Fruit fly (Drosophila melanogaster) whole organism, embryonic: ENCODE results near the gene Ubc6.

Experiments
- Ada2b ChIP-seq: fragments of 200-800 bp; sonication (Bioruptor generic); IDR thresholded peaks from 2 replicates; pipeline ENCODE4 v1.3.6; 2022; ENCODE audit warnings: missing biosample characterization, missing genetic modification characterization
- B-H2 ChIP-seq: fragments of 200-800 bp; sonication (Bioruptor generic); optimal IDR thresholded peaks from 2 replicates; lab custom pipeline; 2018; ENCODE audit warnings: missing biosample characterization, mild to moderate bottlenecking, missing genetic modification characterization
- Bgb ChIP-seq: fragments of 200-800 bp; sonication (Bioruptor generic); IDR thresholded peaks from 2 replicates; pipeline ENCODE4 v1.3.6; 2022; ENCODE audit warnings: missing biosample characterization, missing genetic modification characterization; ENCODE audit not compliant: partially characterized antibody
- CG11560 ChIP-seq: fragments of 200-800 bp; sonication (Bioruptor generic); IDR thresholded peaks from 3 replicates; pipeline ENCODE4 v1.3.6; 2022; ENCODE audit warnings: missing biosample characterization, missing genetic modification characterization
- CG12769 ChIP-seq: fragments of 200-800 bp; sonication (Bioruptor generic); optimal IDR thresholded peaks from 2 replicates; lab custom pipeline; 2019; ENCODE audit warnings: missing biosample characterization, mild to moderate bottlenecking, missing genetic modification characterization, moderate library complexity
- CG13287 ChIP-seq: fragments of 200-800 bp; sonication (Bioruptor generic); IDR thresholded peaks from 2 replicates; pipeline ENCODE4 v1.3.6; 2022; ENCODE audit warnings: missing biosample characterization, missing genetic modification characterization; ENCODE audit not compliant: partially characterized antibody
- CG13624 ChIP-seq: fragments of 200-800 bp; sonication (Bioruptor generic); optimal IDR thresholded peaks from 2 replicates; lab custom pipeline; 2016; ENCODE audit warnings: missing biosample characterization, missing genetic modification characterization
- CG13775 ChIP-seq: fragments of 200-800 bp; sonication (Bioruptor generic); optimal IDR thresholded peaks from 3 replicates; lab custom pipeline; 2017; ENCODE audit warnings: missing biosample characterization, mild to moderate bottlenecking, missing genetic modification characterization
- CG16815 ChIP-seq: fragments of 200-800 bp; sonication (Bioruptor generic); optimal IDR thresholded peaks from 3 replicates; lab custom pipeline; 2017; ENCODE audit warnings: missing biosample characterization, mild to moderate bottlenecking, missing genetic modification characterization
- CG17359 ChIP-seq: fragments of 200-800 bp; sonication (Bioruptor generic); optimal IDR thresholded peaks from 3 replicates; lab custom pipeline; 2018; ENCODE audit warnings: missing biosample characterization, mild to moderate bottlenecking, missing genetic modification characterization, moderate library complexity
- CG17361 ChIP-seq: fragments of 200-800 bp; sonication (Bioruptor generic); IDR thresholded peaks from 3 replicates; pipeline ENCODE4 v1.3.6; 2022; ENCODE audit warnings: missing biosample characterization, missing genetic modification characterization
- CG30020 ChIP-seq: fragments of 200-800 bp; optimal IDR thresholded peaks from 2 replicates; lab custom pipeline; 2019; ENCODE audit warnings: missing biosample characterization, mild to moderate bottlenecking, missing genetic modification characterization, moderate library complexity
- CG31224 ChIP-seq: fragments of 200-800 bp; sonication (Bioruptor generic); IDR thresholded peaks from 2 replicates; pipeline ENCODE4 v1.3.6; 2022; ENCODE audit warnings: missing biosample characterization, missing genetic modification characterization
- CG6765 ChIP-seq: fragments of 200-800 bp; sonication (Bioruptor generic); optimal IDR thresholded peaks from 3 replicates; lab custom pipeline; 2017; ENCODE audit warnings: missing biosample characterization, mild to moderate bottlenecking, missing genetic modification characterization
- CG7271 ChIP-seq: fragments of 200-800 bp; sonication (Bioruptor generic); optimal IDR thresholded peaks from 2 replicates; lab custom pipeline; 2018; ENCODE audit warnings: missing biosample characterization, mild to moderate bottlenecking, missing genetic modification characterization, moderate library complexity
- CG7839 ChIP-seq: fragments of 200-800 bp; sonication (Bioruptor generic); optimal IDR thresholded peaks from 3 replicates; lab custom pipeline; 2018; ENCODE audit warnings: missing biosample characterization, mild to moderate bottlenecking, missing genetic modification characterization, moderate library complexity
- CG8089 ChIP-seq: fragments of 200-800 bp; sonication (Bioruptor generic); optimal IDR thresholded peaks from 3 replicates; lab custom pipeline; 2016; ENCODE audit warnings: missing biosample characterization, missing genetic modification characterization
- Chrac-16 ChIP-seq: fragments of 200-800 bp; sonication (Bioruptor generic); optimal IDR thresholded peaks from 3 replicates; lab custom pipeline; 2016; ENCODE audit warnings: missing biosample characterization, missing genetic modification characterization
- Dref ChIP-seq: fragments of 200-800 bp; sonication (Bioruptor generic); IDR thresholded peaks from 2 replicates; pipeline ENCODE4 v1.3.6; 2022; ENCODE audit warnings: missing biosample characterization, missing genetic modification characterization
- GATAe ChIP-seq: fragments of 200-800 bp; sonication (Bioruptor generic); conservative IDR thresholded peaks from 2 replicates; pipeline ENCODE4 v1.3.6; 2022; ENCODE audit warnings: missing biosample characterization, missing genetic modification characterization
- H15 ChIP-seq: fragments of 200-800 bp; sonication (Bioruptor generic); IDR thresholded peaks from 3 replicates; pipeline ENCODE4 v1.3.6; 2022; ENCODE audit warnings: missing biosample characterization, missing genetic modification characterization
- H2.0 ChIP-seq: fragments of 200-800 bp; sonication (Bioruptor generic); IDR thresholded peaks from 2 replicates; pipeline ENCODE4 v1.3.6; 2022; ENCODE audit warnings: missing biosample characterization, missing genetic modification characterization
- HLH3B ChIP-seq: fragments of 200-800 bp; sonication (Bioruptor generic); IDR thresholded peaks from 2 replicates; pipeline ENCODE4 v1.3.6; 2022; ENCODE audit warnings: missing biosample characterization, missing genetic modification characterization
- Hmx ChIP-seq: fragments of 200-800 bp; sonication (Bioruptor generic); optimal IDR thresholded peaks from 2 replicates; lab custom pipeline; 2016; ENCODE audit warnings: missing biosample characterization, missing genetic modification characterization
- Lhr ChIP-seq: fragments of 200-800 bp; sonication (Bioruptor generic); optimal IDR thresholded peaks from 3 replicates; lab custom pipeline; 2017; ENCODE audit warnings: mild to moderate bottlenecking, missing biosample characterization, missing genetic modification reagents, missing genetic modification characterization
- Lpt ChIP-seq: fragments of >200 bp; optimal IDR thresholded peaks from 2 replicates; lab custom pipeline; 2018; ENCODE audit warnings: missing biosample characterization, missing genetic modification characterization
- ap ChIP-seq: fragments of 200-800 bp; sonication (Bioruptor generic); IDR thresholded peaks from 2 replicates; pipeline ENCODE4 v1.3.6; 2022; ENCODE audit warnings: missing biosample characterization, missing genetic modification characterization
- bbx ChIP-seq: fragments of 200-800 bp; sonication (Bioruptor generic); IDR thresholded peaks from 2 replicates; pipeline ENCODE4 v1.3.6; 2022; ENCODE audit warnings: missing biosample characterization, missing genetic modification characterization; ENCODE audit not compliant: partially characterized antibody
- bigmax ChIP-seq: fragments of 200-800 bp; sonication (Bioruptor generic); optimal IDR thresholded peaks from 2 replicates; lab custom pipeline; 2018; ENCODE audit warnings: missing biosample characterization, mild to moderate bottlenecking, missing genetic modification characterization
- chinmo ChIP-seq: fragments of 200-800 bp; sonication (Bioruptor generic); IDR thresholded peaks from 4 replicates; pipeline ENCODE4 v1.3.6; 2022; ENCODE audit warnings: missing biosample characterization, missing genetic modification characterization; ENCODE audit not compliant: partially characterized antibody
- crp ChIP-seq, 2 experiments: fragments of 200-800 bp; sonication (Bioruptor generic); optimal IDR thresholded peaks; 2 replicates in 1 of 2; 3 replicates in 1 of 2; lab custom pipeline; 2017; ENCODE audit warnings: missing biosample characterization in 2 of 2, missing genetic modification characterization in 2 of 2, mild to moderate bottlenecking in 1 of 2, moderate library complexity in 1 of 2
- da ChIP-seq: fragments of 200-800 bp; sonication (Bioruptor generic); optimal IDR thresholded peaks from 2 replicates; lab custom pipeline; 2016; ENCODE audit warnings: missing biosample characterization, missing genetic modification characterization
- dan ChIP-seq: fragments of 200-800 bp; sonication (Bioruptor generic); IDR thresholded peaks from 2 replicates; pipeline ENCODE4 v1.3.6; 2022; ENCODE audit warnings: missing biosample characterization, missing genetic modification characterization
- dimm ChIP-seq: fragments of 200-800 bp; sonication (Bioruptor generic); IDR thresholded peaks from 2 replicates; pipeline ENCODE4 v1.3.6; 2022; ENCODE audit warnings: missing biosample characterization, missing genetic modification characterization
- dm ChIP-seq: fragments of 200-800 bp; sonication (Bioruptor generic); optimal IDR thresholded peaks from 3 replicates; lab custom pipeline; 2016; ENCODE audit warnings: missing biosample characterization, missing genetic modification characterization
- emc ChIP-seq: fragments of 200-800 bp; sonication (Bioruptor generic); optimal IDR thresholded peaks from 2 replicates; lab custom pipeline; 2016; ENCODE audit warnings: missing biosample characterization, missing genetic modification characterization
- en ChIP-seq: fragments of 200-800 bp; sonication (Bioruptor generic); optimal IDR thresholded peaks from 2 replicates; lab custom pipeline; 2016; ENCODE audit warnings: missing biosample characterization, missing genetic modification characterization
- gce ChIP-seq: fragments of 200-800 bp; sonication (Bioruptor generic); IDR thresholded peaks from 3 replicates; pipeline ENCODE4 v1.3.6; 2022; ENCODE audit warnings: missing biosample characterization, missing genetic modification characterization
- gro ChIP-seq: fragments of 200-800 bp; sonication (Bioruptor generic); optimal IDR thresholded peaks from 2 replicates; lab custom pipeline; 2016; ENCODE audit warnings: missing biosample characterization, missing genetic modification characterization
- gt ChIP-seq: fragments of 200-800 bp; sonication (Bioruptor generic); IDR thresholded peaks from 2 replicates; pipeline ENCODE4 v1.3.6; 2022; ENCODE audit warnings: missing biosample characterization, missing genetic modification characterization
- hbn ChIP-seq: fragments of 200-800 bp; sonication (Bioruptor generic); IDR thresholded peaks from 2 replicates; pipeline ENCODE4 v1.3.6; 2022; ENCODE audit warnings: missing biosample characterization, missing genetic modification characterization; ENCODE audit not compliant: partially characterized antibody
- jumu ChIP-seq: fragments of 200-800 bp; sonication (Bioruptor generic); optimal IDR thresholded peaks from 3 replicates; lab custom pipeline; 2016; ENCODE audit warnings: missing biosample characterization, missing genetic modification characterization
- lmd ChIP-seq: fragments of 200-800 bp; sonication (Bioruptor generic); IDR thresholded peaks from 2 replicates; pipeline ENCODE4 v1.3.6; 2022; ENCODE audit warnings: missing biosample characterization, missing genetic modification characterization
- mirr ChIP-seq: fragments of 200-800 bp; sonication (Bioruptor generic); optimal IDR thresholded peaks from 3 replicates; lab custom pipeline; 2018; ENCODE audit warnings: missing biosample characterization, mild to moderate bottlenecking, missing genetic modification characterization
- pfk ChIP-seq: fragments of 200-800 bp; sonication (Bioruptor generic); optimal IDR thresholded peaks from 2 replicates; lab custom pipeline; 2018; ENCODE audit warnings: missing biosample characterization, mild to moderate bottlenecking, missing genetic modification characterization, moderate library complexity
- ro ChIP-seq: fragments of 200-800 bp; sonication (Bioruptor generic); IDR thresholded peaks from 2 replicates; pipeline ENCODE4 v1.3.6; 2022; ENCODE audit warnings: missing biosample characterization, missing genetic modification characterization
- sisA ChIP-seq: fragments of 200-800 bp; sonication (Bioruptor generic); IDR thresholded peaks from 2 replicates; pipeline ENCODE4 v1.3.6; 2022; ENCODE audit warnings: missing biosample characterization, missing genetic modification characterization
- sug ChIP-seq: fragments of 200-800 bp; optimal IDR thresholded peaks from 2 replicates; lab custom pipeline; 2019; ENCODE audit warnings: missing biosample characterization, mild to moderate bottlenecking, missing genetic modification characterization, moderate library complexity
- tup ChIP-seq: fragments of 200-800 bp; sonication (Bioruptor generic); optimal IDR thresholded peaks from 2 replicates; lab custom pipeline; 2016; ENCODE audit warnings: missing biosample characterization, mild to moderate bottlenecking, missing genetic modification characterization, moderate library complexity
- usp ChIP-seq: fragments of >200 bp; optimal IDR thresholded peaks from 2 replicates; lab custom pipeline; 2017; ENCODE audit warnings: missing biosample characterization, missing genetic modification characterization
- vvl ChIP-seq: fragments of 200-800 bp; sonication (Bioruptor generic); IDR thresholded peaks from 2 replicates; pipeline ENCODE4 v1.3.6; 2022; ENCODE audit warnings: missing biosample characterization, missing genetic modification characterization
- zen ChIP-seq: fragments of 200-800 bp; sonication (Bioruptor generic); optimal IDR thresholded peaks from 3 replicates; lab custom pipeline; 2018; ENCODE audit warnings: missing biosample characterization, mild to moderate bottlenecking, missing genetic modification characterization, moderate library complexity

The Ubc6 gene

DNA sequence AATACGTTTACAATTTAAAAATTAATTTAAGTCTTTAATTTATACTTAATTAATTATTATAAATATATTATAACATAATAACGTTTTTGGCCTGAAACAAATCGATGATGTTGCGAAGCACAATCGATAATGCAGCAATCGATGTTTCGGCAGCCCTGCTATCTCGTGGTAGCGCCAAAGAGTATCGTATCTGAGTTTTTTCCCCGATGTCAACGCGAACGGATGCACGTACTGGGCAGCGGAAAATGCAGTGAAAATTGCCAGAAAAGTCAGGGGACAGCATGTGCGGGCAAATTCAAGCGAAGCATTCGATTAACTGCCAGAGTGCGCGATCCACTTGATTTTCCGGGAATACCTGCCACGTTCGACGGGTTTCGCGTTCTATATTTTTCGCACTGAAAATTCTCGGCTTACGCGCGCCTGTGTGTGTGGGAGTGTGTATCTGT, 42.1 kb downstream of the Ubc6 start, which contains the start of gene Cdep (continued):
- TF ChIP-seq pfk, result peak; percentile 53
- TF ChIP-seq en (GFP tag; lab: Kevin White, UChicago), result no peak
- no peak for TF ChIP-seq crp (GFP tag; optimal IDR thresholded peaks at IDR 0.05; lab: Kevin White, UChicago)
- TF ChIP-seq bbx (GFP tag; lab: Robert Waterston, UW), result peak; percentile 97
- TF ChIP-seq jumu, result no peak
- TF ChIP-seq Bgb (GFP tag; lab: Robert Waterston, UW), result peak; percentile 95
- TF ChIP-seq CG13775, result peak; percentile 36
- TF ChIP-seq GATAe (GFP tag; lab: Robert Waterston, UW), result no peak
- peak; percentile 60 for TF ChIP-seq CG6765 (GFP tag; lab: Kevin White, UChicago)
- peak; percentile 55 for TF ChIP-seq CG17359 (tag; lab: Kevin White, UChicago)
- no peak for TF ChIP-seq Chrac-16 (GFP tag; lab: Kevin White, UChicago)
- 0 out of 2 replicates have a peak, but pooled peaks have one; percentile 28 for TF ChIP-seq Ada2b (GFP tag; lab: Robert Waterston, UW)
- no peak for TF ChIP-seq dimm (GFP tag; lab: Robert Waterston, UW)
- no peak for TF ChIP-seq ap (GFP tag; lab: Robert Waterston, UW)
- TF ChIP-seq Lhr (GFP tag; lab: Kevin White, UChicago), result peak; percentile 14
- TF ChIP-seq ro (GFP tag; lab: Robert Waterston, UW), result no peak
- peak; percentile 57 for TF ChIP-seq CG30020 (tag; lab: Kevin White, UChicago)
- peak; percentile 1 for TF ChIP-seq tup (GFP tag; lab: Kevin White, UChicago)
- peak; percentile 20 for TF ChIP-seq sug (tag; lab: Kevin White, UChicago)
- no peak for TF ChIP-seq emc
- no peak for TF ChIP-seq usp (GFP tag; lab: Kevin White, UChicago)
- TF ChIP-seq gro, result no peak
- no peak for TF ChIP-seq da
- TF ChIP-seq vvl (GFP tag; lab: Robert Waterston, UW), result peak; percentile 60
- peak; percentile 32; the same call in 1 of the 2 replicates for TF ChIP-seq H2.0 (GFP tag; lab: Robert Waterston, UW)
- no peak for TF ChIP-seq CG31224 (GFP tag; lab: Robert Waterston, UW)
- TF ChIP-seq lmd, result no peak
- TF ChIP-seq CG7271 (tag; lab: Kevin White, UChicago), result no peak
- peak; percentile 88 for TF ChIP-seq hbn
- peak; percentile 34; the same call in 1 of the 3 replicates for TF ChIP-seq CG17361
- no peak for TF ChIP-seq CG11560 (tag; lab: Robert Waterston, UW)
- peak; percentile 53 for TF ChIP-seq CG7839 (tag; lab: Kevin White, UChicago)
- no peak for TF ChIP-seq CG16815 (GFP tag; lab: Kevin White, UChicago)
- TF ChIP-seq gt (GFP tag; lab: Robert Waterston, UW), result no peak
- TF ChIP-seq Hmx (GFP tag; lab: Kevin White, UChicago), result no peak
- TF ChIP-seq CG12769 (tag; lab: Kevin White, UChicago), result peak; percentile 40
- TF ChIP-seq zen (tag; lab: Kevin White, UChicago), result peak; percentile 35
- TF ChIP-seq sisA (GFP tag; lab: Robert Waterston, UW), result no peak
- peak; percentile 80 for TF ChIP-seq B-H2
- no peak for TF ChIP-seq HLH3B (GFP tag; lab: Robert Waterston, UW)
- TF ChIP-seq gce (GFP tag; lab: Robert Waterston, UW), result no peak
- peak; percentile 93 for TF ChIP-seq chinmo (GFP tag; lab: Robert Waterston, UW)
- TF ChIP-seq CG13287, result peak; percentile 95
- TF ChIP-seq Lpt (GFP tag; lab: Kevin White, UChicago), result no peak
- TF ChIP-seq mirr (GFP tag; lab: Kevin White, UChicago), result peak; percentile 63
- TF ChIP-seq CG8089 (GFP tag; lab: Kevin White, UChicago), result no peak
- no peak for TF ChIP-seq dan (GFP tag; lab: Robert Waterston, UW)
- TF ChIP-seq Dref (GFP tag; lab: Robert Waterston, UW), result peak; percentile 97
- no peak for TF ChIP-seq H15
- TF ChIP-seq bigmax (GFP tag; lab: Kevin White, UChicago), result peak; percentile 41
- TF ChIP-seq dm, result peak; percentile 68
- no peak for TF ChIP-seq CG13624 (GFP tag; lab: Kevin White, UChicago)
